Worm (Caenorhabditis elegans) whole organism, mixed stage, embryonic: ENCODE measurements around the gene bus-1.

Source experiments
- elt-1 ChIP-seq: sonication (generic microtip); optimal IDR thresholded peaks from 2 replicates; lab custom pipeline; 2017; ENCODE audit warnings: missing genetic modification characterization, mild to moderate bottlenecking, missing compliant biosample characterization, antibody characterized with exemption, moderate library complexity, borderline replicate concordance; ENCODE audit not compliant: insufficient read depth
- elt-3 ChIP-seq: fragments of 150-350 bp; optimal IDR thresholded peaks from 2 replicates; lab custom pipeline; 2014; ENCODE audit warnings: missing biosample characterization, missing genetic modification characterization
- lin-32 ChIP-seq: fragments of 200-800 bp; sonication (Bioruptor generic); optimal IDR thresholded peaks from 2 replicates; lab custom pipeline; 2018; ENCODE audit warnings: mild to moderate bottlenecking, missing genetic modification characterization, missing compliant biosample characterization
- unc-62 ChIP-seq: fragments of 150-350 bp; optimal IDR thresholded peaks from 2 replicates; lab custom pipeline; 2014; ENCODE audit warnings: missing biosample characterization, missing genetic modification reagents, missing genetic modification characterization

- TF ChIP-seq unc-62 (GFP tag; lab: Kevin White, UChicago) (no peak), lin-32 (GFP tag; lab: Kevin White, UChicago) (no peak), elt-3 (tag; lab: Kevin White, UChicago) (no peak), elt-1 (tag; lab: Kevin White, UChicago) (no peak)
Measured at ce11 chrV:8985740-8986139, 38.9 kb downstream of the bus-1 start, which contains the start of gene str-85.
